Fruit fly (Drosophila melanogaster): Measurements from ENCODE around the gene CG31546.

CG31546 gene

dm6 chr3R:5660198-5660893 lies 24.9 kb upstream of the CG31546 start, which contains the start of gene Wdr33 (continued):
- TF ChIP-seq CG9437 (GFP tag; optimal IDR thresholded peaks at IDR 0.05) (peak; percentile 45), Doc2 (GFP tag; IDR thresholded peaks at IDR 0.05) (no peak), CG18619 (GFP tag; optimal IDR thresholded peaks at IDR 0.05) (peak; percentile 1), CG15696 (tag; optimal IDR thresholded peaks at IDR 0.05) (peak; percentile 28), BtbVII (GFP tag; optimal IDR thresholded peaks at IDR 0.05) (peak; percentile 27), Trl (optimal IDR thresholded peaks at IDR 0.05) (no peak), Trl (GFP tag; optimal IDR thresholded peaks at IDR 0.05) (no peak), Dbx (GFP tag; IDR thresholded peaks at IDR 0.05) (no peak), CG6272 (GFP tag; IDR thresholded peaks at IDR 0.05) (0 out of 2 replicates have a peak, but pooled peaks have one; percentile 19), CG18476 (GFP tag; optimal IDR thresholded peaks at IDR 0.05) (no peak), nerfin-2 (GFP tag; IDR thresholded peaks at IDR 0.05; ENCODE audit: partially characterized antibody) (peak; percentile 82), CG1602 (GFP tag; optimal IDR thresholded peaks at IDR 0.05) (peak; percentile 37), dimm (GFP tag; IDR thresholded peaks at IDR 0.05) (no peak), bcd (GFP tag; optimal IDR thresholded peaks at IDR 0.05) (peak; percentile 22), slp2 (GFP tag; optimal IDR thresholded peaks at IDR 0.05) (no peak), CG9215 (GFP tag; IDR thresholded peaks at IDR 0.05) (no peak), CG10267 (tag; optimal IDR thresholded peaks at IDR 0.05) (peak; percentile 5), dmrt11E (tag; optimal IDR thresholded peaks at IDR 0.05) (peak; percentile 28), CG9727 (GFP tag; optimal IDR thresholded peaks at IDR 0.05) (peak; percentile 61), unpg (GFP tag; optimal IDR thresholded peaks at IDR 0.05) (peak; percentile 31), CG16813 (GFP tag; IDR thresholded peaks at IDR 0.05; ENCODE audit: partially characterized antibody) (peak; percentile 94), HmgZ (tag; optimal IDR thresholded peaks at IDR 0.05) (no peak), Sox102F (GFP tag; optimal IDR thresholded peaks at IDR 0.05) (no peak), CG12391 (tag; optimal IDR thresholded peaks at IDR 0.05) (peak; percentile 60), Abd-B (GFP tag; optimal IDR thresholded peaks at IDR 0.05) (peak; percentile 57), ash1 (GFP tag; optimal IDR thresholded peaks at IDR 0.05) (no peak), Ptx1 (GFP tag; IDR thresholded peaks at IDR 0.05) (peak; percentile 25; the same call in 1 of the 2 replicates), CG4854 (GFP tag; optimal IDR thresholded peaks at IDR 0.05) (no peak), toy (GFP tag; IDR thresholded peaks at IDR 0.05) (no peak), her (GFP tag; optimal IDR thresholded peaks at IDR 0.05) (peak; percentile 1), tap (tag; optimal IDR thresholded peaks at IDR 0.05) (peak; percentile 29), Hr3 (GFP tag; optimal IDR thresholded peaks at IDR 0.05) (peak; percentile 49), chn (GFP tag; optimal IDR thresholded peaks at IDR 0.05) (no peak), CG7556 (GFP tag; optimal IDR thresholded peaks at IDR 0.05) (peak; percentile 34), Max (GFP tag; optimal IDR thresholded peaks at IDR 0.05) (no peak), ken (GFP tag; IDR thresholded peaks at IDR 0.05) (0 out of 3 replicates have a peak, but pooled peaks have one; percentile 23), CG17361 (GFP tag; IDR thresholded peaks at IDR 0.05) (peak; percentile 65; the same call in 2 of the 3 replicates), tna (GFP tag; IDR thresholded peaks at IDR 0.05; ENCODE audit: partially characterized antibody) (peak; percentile 82), kay (GFP tag; optimal IDR thresholded peaks at IDR 0.05) (no peak), Tbp (GFP tag; optimal IDR thresholded peaks at IDR 0.05) (no peak), Dfd (GFP tag; optimal IDR thresholded peaks at IDR 0.05) (no peak), CG13424 (tag; optimal IDR thresholded peaks at IDR 0.05) (peak; percentile 56), CG4404 (GFP tag; IDR thresholded peaks at IDR 0.05) (no peak; the same call in 1 of the 2 replicates), mld (GFP tag; IDR thresholded peaks at IDR 0.05; ENCODE audit: partially characterized antibody) (peak; percentile 84; the same call in 2 of the 3 replicates), Poxn (GFP tag; IDR thresholded peaks at IDR 0.05) (no peak), zen2 (GFP tag; IDR thresholded peaks at IDR 0.05; ENCODE audit: partially characterized antibody) (peak; percentile 70; the same call in 1 of the 3 replicates), CG12155 (GFP tag; optimal IDR thresholded peaks at IDR 0.05) (peak; percentile 83), CG2202 (tag; optimal IDR thresholded peaks at IDR 0.05) (no peak), GATAe (GFP tag; conservative IDR thresholded peaks at IDR 0.05) (no peak), CG4820 (GFP tag; optimal IDR thresholded peaks at IDR 0.05) (no peak)
